Worm (Caenorhabditis elegans): ENCODE data around the gene E04F6.8.

ce11 chrII:7253073-7253472 lies 41.9 kb upstream of the E04F6.8 start, which contains the start of gene lsm-4:
- no peak for TF ChIP-seq nhr-237 (tag; optimal IDR thresholded peaks at IDR 0.05)
- TF ChIP-seq tbx-2 (tag; optimal IDR thresholded peaks at IDR 0.05) = no peak
- no peak for TF ChIP-seq ceh-82 (tag; optimal IDR thresholded peaks at IDR 0.05)
- no peak for TF ChIP-seq ztf-11 (tag; optimal IDR thresholded peaks at IDR 0.05)
- TF ChIP-seq nhr-12 (tag; optimal IDR thresholded peaks at IDR 0.05) = no peak
- no peak for TF ChIP-seq snpc-4 (tag; optimal IDR thresholded peaks at IDR 0.05)
- no peak for TF ChIP-seq zip-4 (GFP tag; optimal IDR thresholded peaks at IDR 0.05)
- no peak for TF ChIP-seq ama-1 (optimal IDR thresholded peaks at IDR 0.05)
- TF ChIP-seq unc-86 (tag; optimal IDR thresholded peaks at IDR 0.05) = no peak
- TF ChIP-seq rnt-1 (tag; optimal IDR thresholded peaks at IDR 0.05) = no peak
